ENCODE assay signal across 5 fruit fly cellular contexts in the genomic region with DNA sequence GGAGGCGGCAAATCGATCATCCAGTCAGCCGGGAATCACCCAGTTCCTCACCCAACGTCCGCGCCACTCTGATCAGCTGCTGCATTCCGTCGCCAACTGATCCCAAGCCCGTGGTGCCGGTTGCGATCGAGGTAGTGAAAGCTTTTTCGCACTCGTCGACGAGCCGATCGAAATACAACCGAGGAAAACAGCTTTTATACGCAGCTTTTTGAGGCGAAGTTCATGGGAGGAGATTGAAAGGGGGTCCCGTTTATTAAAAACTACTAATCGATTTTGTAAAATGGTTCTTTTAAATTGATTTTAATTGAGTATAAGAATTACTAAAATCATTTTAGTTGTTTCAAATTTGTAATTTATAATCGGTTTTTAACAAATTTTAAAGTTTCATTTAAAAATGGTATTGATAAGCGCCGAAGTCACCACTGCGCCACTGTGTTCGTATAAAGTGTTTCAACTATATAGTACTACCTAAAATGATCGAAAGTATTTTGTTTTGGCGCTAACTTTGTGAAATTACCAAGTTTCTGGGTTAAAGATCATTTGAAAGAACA.
TF ChIP-seq lines count a peak whose summit lies in the region.

A gene (minus strand): TSS at position 99 of the 551 bp plus-strand sequence.

- TF ChIP-seq CTCF in whole organism, embryonic (GFP tag; optimal IDR thresholded peaks at IDR 0.05; lab: Kevin White, UChicago) = no peak

TF ChIP-seq in whole organism, adult, 20 proteins besides CTCF, POLR2A, EP300 and RAD21 (continues in another document):
- TF ChIP-seq tj (GFP tag; optimal IDR thresholded peaks at IDR 0.05; lab: Kevin White, UChicago) (peak; percentile 54), CG14711 (tag; optimal IDR thresholded peaks at IDR 0.05; lab: Kevin White, UChicago) (peak; percentile 87), cnc (optimal IDR thresholded peaks at IDR 0.05; lab: Kevin White, UChicago) (no peak), bab1 (GFP tag; optimal IDR thresholded peaks at IDR 0.05; lab: Kevin White, UChicago) (peak; percentile 90), CG5204 (GFP tag; optimal IDR thresholded peaks at IDR 0.05; lab: Kevin White, UChicago) (peak; percentile 85), toe (GFP tag; optimal IDR thresholded peaks at IDR 0.05; lab: Kevin White, UChicago) (peak; percentile 93), kay (GFP tag; lab: Kevin White, UChicago; ENCODE audit: borderline replicate concordance) (peak; percentile 97), CG33017 (tag; optimal IDR thresholded peaks at IDR 0.05; lab: Kevin White, UChicago) (peak; percentile 93), Mnt (GFP tag; optimal IDR thresholded peaks at IDR 0.05; lab: Kevin White, UChicago) (peak; percentile 83), CG1620 (GFP tag; optimal IDR thresholded peaks at IDR 0.05; lab: Kevin White, UChicago) (peak; percentile 83), ovo (GFP tag; optimal IDR thresholded peaks at IDR 0.05; lab: Kevin White, UChicago) (peak; percentile 60), pad (GFP tag; optimal IDR thresholded peaks at IDR 0.05; lab: Kevin White, UChicago) (peak; percentile 75), cic (GFP tag; optimal IDR thresholded peaks at IDR 0.05; lab: Kevin White, UChicago) (peak; percentile 34), Hr96 (GFP tag; optimal IDR thresholded peaks at IDR 0.05; lab: Kevin White, UChicago) (peak; percentile 85), CG7101 (tag; optimal IDR thresholded peaks at IDR 0.05; lab: Kevin White, UChicago) (peak; percentile 94), CG7045 (GFP tag; optimal IDR thresholded peaks at IDR 0.05; lab: Kevin White, UChicago) (peak; percentile 86)

TF ChIP-seq in whole organism, embryonic, 481 proteins besides CTCF, POLR2A, EP300 and RAD21 (continues in another document):
- TF ChIP-seq MESR4 (GFP tag; optimal IDR thresholded peaks at IDR 0.05; lab: Kevin White, UChicago) = peak; percentile 19
- no peak for TF ChIP-seq CG2129 (GFP tag; IDR thresholded peaks at IDR 0.05; lab: Robert Waterston, UW; ENCODE audit: partially characterized antibody)
- peak; percentile 64; the same call in 1 of the 2 replicates for TF ChIP-seq Poxn (GFP tag; IDR thresholded peaks at IDR 0.05; lab: Robert Waterston, UW)
- TF ChIP-seq tgo (GFP tag; IDR thresholded peaks at IDR 0.05; lab: Robert Waterston, UW) = peak; percentile 89
- TF ChIP-seq CG31388 (GFP tag; optimal IDR thresholded peaks at IDR 0.05; lab: Kevin White, UChicago) = peak; percentile 57
- TF ChIP-seq repo (GFP tag; optimal IDR thresholded peaks at IDR 0.05; lab: Kevin White, UChicago) = peak; percentile 63
- no peak for TF ChIP-seq CG34224 (GFP tag; IDR thresholded peaks at IDR 0.05; lab: Robert Waterston, UW; ENCODE audit: partially characterized antibody)
- TF ChIP-seq CG15269 (tag; optimal IDR thresholded peaks at IDR 0.05; lab: Kevin White, UChicago) = peak; percentile 93
- TF ChIP-seq CG2199 (GFP tag; IDR thresholded peaks at IDR 0.05; lab: Robert Waterston, UW) = 0 out of 3 replicates have a peak, but pooled peaks have one; percentile 53
- peak; percentile 75 for TF ChIP-seq Atf3 (GFP tag; optimal IDR thresholded peaks at IDR 0.05; lab: Kevin White, UChicago)
- TF ChIP-seq CG12155 (GFP tag; optimal IDR thresholded peaks at IDR 0.05; lab: Kevin White, UChicago) = peak; percentile 91
- peak; percentile 78 for TF ChIP-seq tio (GFP tag; optimal IDR thresholded peaks at IDR 0.05; lab: Kevin White, UChicago)
- peak; percentile 85 for TF ChIP-seq tx (GFP tag; optimal IDR thresholded peaks at IDR 0.05; lab: Kevin White, UChicago)
- TF ChIP-seq CG12744 (GFP tag; optimal IDR thresholded peaks at IDR 0.05; lab: Kevin White, UChicago) = peak; percentile 85
- TF ChIP-seq btn (GFP tag; optimal IDR thresholded peaks at IDR 0.05; lab: Kevin White, UChicago) = peak; percentile 61
- peak; percentile 71; the same call in 1 of the 2 replicates for TF ChIP-seq danr (GFP tag; IDR thresholded peaks at IDR 0.05; lab: Robert Waterston, UW)

TF ChIP-seq in whole organism, prepupa, 60 proteins besides CTCF, POLR2A, EP300 and RAD21 (continues in another document):
- TF ChIP-seq topi (GFP tag; optimal IDR thresholded peaks at IDR 0.05; lab: Kevin White, UChicago) = peak; percentile 87
- TF ChIP-seq achi (GFP tag; optimal IDR thresholded peaks at IDR 0.05; lab: Kevin White, UChicago) = peak; percentile 89
- TF ChIP-seq CG8632 (GFP tag; optimal IDR thresholded peaks at IDR 0.05; lab: Kevin White, UChicago) = peak; percentile 78
- peak; percentile 90 for TF ChIP-seq CG3919 (GFP tag; optimal IDR thresholded peaks at IDR 0.05; lab: Kevin White, UChicago)
- TF ChIP-seq Hr38 (GFP tag; optimal IDR thresholded peaks at IDR 0.05; lab: Kevin White, UChicago) = peak; percentile 36
- peak; percentile 79 for TF ChIP-seq CG10669 (GFP tag; optimal IDR thresholded peaks at IDR 0.05; lab: Kevin White, UChicago)
- peak; percentile 82 for TF ChIP-seq Lpt (GFP tag; optimal IDR thresholded peaks at IDR 0.05; lab: Kevin White, UChicago)
- TF ChIP-seq CG11762 (GFP tag; optimal IDR thresholded peaks at IDR 0.05; lab: Kevin White, UChicago; ENCODE audit: insufficient read depth) = peak; percentile 77
- TF ChIP-seq CG8119 (GFP tag; IDR thresholded peaks at IDR 0.05; lab: Robert Waterston, UW) = peak; percentile 91
- peak; percentile 94 for TF ChIP-seq esn (GFP tag; optimal IDR thresholded peaks at IDR 0.05; lab: Kevin White, UChicago)
- peak; percentile 97 for TF ChIP-seq Eip78C (GFP tag; lab: Kevin White, UChicago)
- peak; percentile 84 for TF ChIP-seq CG6276 (GFP tag; optimal IDR thresholded peaks at IDR 0.05; lab: Kevin White, UChicago)
- peak; percentile 87 for TF ChIP-seq Smox (GFP tag; optimal IDR thresholded peaks at IDR 0.05; lab: Kevin White, UChicago)
- peak; percentile 87 for TF ChIP-seq CG6792 (GFP tag; optimal IDR thresholded peaks at IDR 0.05; lab: Kevin White, UChicago)
- TF ChIP-seq Eip75B (GFP tag; optimal IDR thresholded peaks at IDR 0.05; lab: Kevin White, UChicago) = peak; percentile 91
- peak; percentile 86 for TF ChIP-seq CG32006 (GFP tag; optimal IDR thresholded peaks at IDR 0.05; lab: Kevin White, UChicago)
- TF ChIP-seq CG16779 (tag; optimal IDR thresholded peaks at IDR 0.05; lab: Kevin White, UChicago) = peak; percentile 61
- TF ChIP-seq Hr39 (GFP tag; optimal IDR thresholded peaks at IDR 0.05; lab: Kevin White, UChicago) = peak; percentile 86

TF ChIP-seq in whole organism, pupa, 21 proteins besides CTCF, POLR2A, EP300 and RAD21 (continues in another document):
- TF ChIP-seq EcR (GFP tag; optimal IDR thresholded peaks at IDR 0.05; lab: Kevin White, UChicago) (no peak), CG14655 (GFP tag; optimal IDR thresholded peaks at IDR 0.05; lab: Kevin White, UChicago) (peak; percentile 82), CG34367 (tag; optimal IDR thresholded peaks at IDR 0.05; lab: Kevin White, UChicago) (peak; percentile 70), CG8159 (tag; optimal IDR thresholded peaks at IDR 0.05; lab: Kevin White, UChicago) (peak; percentile 80), CG8301 (tag; optimal IDR thresholded peaks at IDR 0.05; lab: Kevin White, UChicago) (peak; percentile 83), Snoo (tag; optimal IDR thresholded peaks at IDR 0.05; lab: Kevin White, UChicago) (no peak), Pif1B (GFP tag; optimal IDR thresholded peaks at IDR 0.05; lab: Kevin White, UChicago) (peak; percentile 80), Ets98B (GFP tag; IDR thresholded peaks at IDR 0.05; lab: Robert Waterston, UW) (peak; percentile 93), gl (tag; optimal IDR thresholded peaks at IDR 0.05; lab: Kevin White, UChicago) (peak; percentile 24), CG17806 (tag; optimal IDR thresholded peaks at IDR 0.05; lab: Kevin White, UChicago) (peak; percentile 81), CG9948 (tag; optimal IDR thresholded peaks at IDR 0.05; lab: Kevin White, UChicago) (peak; percentile 75), rn (GFP tag; IDR thresholded peaks at IDR 0.05; lab: Robert Waterston, UW) (peak; percentile 63), CG13204 (GFP tag; optimal IDR thresholded peaks at IDR 0.05; lab: Kevin White, UChicago) (no peak), CG4496 (GFP tag; IDR thresholded peaks at IDR 0.05; lab: Robert Waterston, UW) (peak; percentile 91), CG10348 (GFP tag; IDR thresholded peaks at IDR 0.05; lab: Robert Waterston, UW) (0 out of 2 replicates have a peak, but pooled peaks have one; percentile 48), CG12605 (GFP tag; IDR thresholded peaks at IDR 0.05; lab: Robert Waterston, UW) (peak; percentile 88), fd96Ca (GFP tag; IDR thresholded peaks at IDR 0.05; lab: Robert Waterston, UW) (peak; percentile 86), CG15710 (tag; optimal IDR thresholded peaks at IDR 0.05; lab: Kevin White, UChicago) (peak; percentile 74), D1 (tag; optimal IDR thresholded peaks at IDR 0.05; lab: Kevin White, UChicago) (peak; percentile 19)

TF ChIP-seq in whole organism, wandering third instar larva, 38 proteins besides CTCF, POLR2A, EP300 and RAD21 (continues in another document):
- TF ChIP-seq jim (GFP tag; optimal IDR thresholded peaks at IDR 0.05; lab: Kevin White, UChicago) = peak; percentile 48
- peak; percentile 75 for TF ChIP-seq psq (GFP tag; optimal IDR thresholded peaks at IDR 0.05; lab: Kevin White, UChicago)
- TF ChIP-seq Mio (GFP tag; optimal IDR thresholded peaks at IDR 0.05; lab: Kevin White, UChicago) = peak; percentile 18
- TF ChIP-seq CG9705 (GFP tag; optimal IDR thresholded peaks at IDR 0.05; lab: Kevin White, UChicago) = peak; percentile 70
- TF ChIP-seq foxo (GFP tag; optimal IDR thresholded peaks at IDR 0.05; lab: Kevin White, UChicago) = peak; percentile 42 to 96
- peak; percentile 93 for TF ChIP-seq h (GFP tag; optimal IDR thresholded peaks at IDR 0.05; lab: Kevin White, UChicago)
- TF ChIP-seq Abd-B (GFP tag; optimal IDR thresholded peaks at IDR 0.05; lab: Kevin White, UChicago) = no peak
- peak; percentile 88 for TF ChIP-seq HLH106 (tag; optimal IDR thresholded peaks at IDR 0.05; lab: Kevin White, UChicago)
- no peak for TF ChIP-seq N (GFP tag; optimal IDR thresholded peaks at IDR 0.05; lab: Kevin White, UChicago)
- no peak for TF ChIP-seq Hr78 (GFP tag; optimal IDR thresholded peaks at IDR 0.05; lab: Kevin White, UChicago)
- TF ChIP-seq tai (GFP tag; optimal IDR thresholded peaks at IDR 0.05; lab: Kevin White, UChicago) = no peak
- peak; percentile 91 for TF ChIP-seq br (GFP tag; optimal IDR thresholded peaks at IDR 0.05; lab: Kevin White, UChicago)
- peak; percentile 88 for TF ChIP-seq OdsH (GFP tag; optimal IDR thresholded peaks at IDR 0.05; lab: Kevin White, UChicago)
- TF ChIP-seq Sp1 (GFP tag; optimal IDR thresholded peaks at IDR 0.05; lab: Kevin White, UChicago) = peak; percentile 85
- TF ChIP-seq Hr83 (GFP tag; optimal IDR thresholded peaks at IDR 0.05; lab: Kevin White, UChicago; ENCODE audit: poor library complexity, severe bottlenecking) = peak; percentile 86
- TF ChIP-seq ey (GFP tag; optimal IDR thresholded peaks at IDR 0.05; lab: Kevin White, UChicago) = peak; percentile 89
- peak; percentile 76 for TF ChIP-seq sage (GFP tag; optimal IDR thresholded peaks at IDR 0.05; lab: Kevin White, UChicago)
- TF ChIP-seq fru (GFP tag; optimal IDR thresholded peaks at IDR 0.05; lab: Kevin White, UChicago) = peak; percentile 91
- peak; percentile 73 for TF ChIP-seq woc (GFP tag; optimal IDR thresholded peaks at IDR 0.05; lab: Kevin White, UChicago)
- peak; percentile 85 for TF ChIP-seq sv (GFP tag; optimal IDR thresholded peaks at IDR 0.05; lab: Kevin White, UChicago)
- TF ChIP-seq CG32264 (GFP tag; optimal IDR thresholded peaks at IDR 0.05; lab: Kevin White, UChicago) = peak; percentile 79
